Fruit fly (Drosophila melanogaster) whole organism, embryonic: ENCODE data around the gene Erk7.
A peak's percentile ranks its signal among the peaks of the same experiment; 100 is the strongest.

Experiments used
- Aef1 ChIP-seq: fragments of 200-800 bp; sonication (Bioruptor generic); IDR thresholded peaks from 3 replicates; pipeline ENCODE4 v1.3.6; 2022; ENCODE audit warnings: missing biosample characterization, missing genetic modification characterization
- Asciz ChIP-seq: fragments of 200-800 bp; sonication (Bioruptor generic); optimal IDR thresholded peaks from 2 replicates; lab custom pipeline; 2017; ENCODE audit warnings: missing biosample characterization, mild to moderate bottlenecking, missing genetic modification characterization, missing genetic modification reagents
- CG12744 ChIP-seq: fragments of 200-800 bp; sonication (Bioruptor generic); optimal IDR thresholded peaks from 2 replicates; lab custom pipeline; 2016; ENCODE audit warnings: missing biosample characterization, missing genetic modification characterization
- CG16813 ChIP-seq: fragments of 200-800 bp; sonication (Bioruptor generic); IDR thresholded peaks from 3 replicates; pipeline ENCODE4 v1.3.6; 2022; ENCODE audit warnings: missing biosample characterization, missing genetic modification characterization; ENCODE audit not compliant: partially characterized antibody
- CG17359 ChIP-seq: fragments of 200-800 bp; sonication (Bioruptor generic); optimal IDR thresholded peaks from 3 replicates; lab custom pipeline; 2018; ENCODE audit warnings: missing biosample characterization, mild to moderate bottlenecking, missing genetic modification characterization, moderate library complexity
- CG3847 ChIP-seq: fragments of 200-800 bp; sonication (Bioruptor generic); IDR thresholded peaks from 2 replicates; pipeline ENCODE4 v1.3.6; 2022; ENCODE audit warnings: missing biosample characterization, missing genetic modification characterization
- CG4404 ChIP-seq: fragments of 200-800 bp; sonication (Bioruptor generic); IDR thresholded peaks from 2 replicates; pipeline ENCODE4 v1.3.6; 2022; ENCODE audit warnings: missing biosample characterization, missing genetic modification characterization
- CG6654 ChIP-seq: fragments of 200-800 bp; sonication (Bioruptor generic); optimal IDR thresholded peaks from 2 replicates; lab custom pipeline; 2017; ENCODE audit warnings: missing biosample characterization, mild to moderate bottlenecking, missing genetic modification characterization
- CG7271 ChIP-seq: fragments of 200-800 bp; sonication (Bioruptor generic); optimal IDR thresholded peaks from 2 replicates; lab custom pipeline; 2018; ENCODE audit warnings: missing biosample characterization, mild to moderate bottlenecking, missing genetic modification characterization, moderate library complexity
- CHES-1-like ChIP-seq: fragments of 200-800 bp; sonication (Bioruptor generic); optimal IDR thresholded peaks from 2 replicates; lab custom pipeline; 2016; ENCODE audit warnings: missing biosample characterization, missing genetic modification characterization
- CrebB ChIP-seq: fragments of 200-800 bp; sonication (Bioruptor generic); optimal IDR thresholded peaks from 3 replicates; lab custom pipeline; 2018; ENCODE audit warnings: missing biosample characterization, mild to moderate bottlenecking, missing genetic modification characterization
- D19A ChIP-seq: fragments of 200-800 bp; optimal IDR thresholded peaks from 3 replicates; lab custom pipeline; 2019; ENCODE audit warnings: missing biosample characterization, mild to moderate bottlenecking, missing genetic modification characterization, moderate library complexity
- Dll ChIP-seq: fragments of 200-800 bp; sonication (Bioruptor generic); IDR thresholded peaks from 4 replicates; pipeline ENCODE4 v1.3.6; 2022; ENCODE audit warnings: missing biosample characterization, missing genetic modification characterization; ENCODE audit not compliant: partially characterized antibody
- Doc3 ChIP-seq: fragments of 200-800 bp; sonication (Bioruptor generic); IDR thresholded peaks from 3 replicates; pipeline ENCODE4 v1.3.6; 2022; ENCODE audit warnings: missing biosample characterization, missing genetic modification characterization; ENCODE audit not compliant: partially characterized antibody
- Elba2 ChIP-seq: fragments of 200-800 bp; sonication (Bioruptor generic); optimal IDR thresholded peaks from 3 replicates; lab custom pipeline; 2016; ENCODE audit warnings: missing biosample characterization, missing genetic modification characterization
- Ets97D ChIP-seq: fragments of 200-800 bp; sonication (Bioruptor generic); optimal IDR thresholded peaks from 3 replicates; lab custom pipeline; 2016; ENCODE audit warnings: missing biosample characterization, missing genetic modification characterization
- HLH4C ChIP-seq: fragments of 200-800 bp; sonication (Bioruptor generic); IDR thresholded peaks from 3 replicates; pipeline ENCODE4 v1.3.6; 2022; ENCODE audit warnings: missing biosample characterization, missing genetic modification characterization; ENCODE audit not compliant: partially characterized antibody
- Hey ChIP-seq: fragments of 200-800 bp; sonication (Bioruptor generic); optimal IDR thresholded peaks from 3 replicates; lab custom pipeline; 2018; ENCODE audit warnings: missing biosample characterization, mild to moderate bottlenecking, missing genetic modification characterization
- Hmx ChIP-seq: fragments of 200-800 bp; sonication (Bioruptor generic); optimal IDR thresholded peaks from 2 replicates; lab custom pipeline; 2016; ENCODE audit warnings: missing biosample characterization, missing genetic modification characterization
- Lim3 ChIP-seq: fragments of 200-800 bp; sonication (Bioruptor generic); IDR thresholded peaks from 2 replicates; pipeline ENCODE4 v1.3.6; 2022; ENCODE audit warnings: missing biosample characterization, missing genetic modification characterization
- MBD-R2 ChIP-seq: fragments of 200-800 bp; sonication (Bioruptor generic); IDR thresholded peaks from 2 replicates; pipeline ENCODE4 v1.3.6; 2022; ENCODE audit warnings: missing biosample characterization, missing genetic modification characterization
- MESR4 ChIP-seq: fragments of 200-800 bp; sonication (Bioruptor generic); optimal IDR thresholded peaks from 2 replicates; lab custom pipeline; 2018; ENCODE audit warnings: missing biosample characterization, mild to moderate bottlenecking, missing genetic modification characterization, moderate library complexity
- Opbp ChIP-seq: fragments of 200-800 bp; sonication (Bioruptor generic); IDR thresholded peaks from 3 replicates; pipeline ENCODE4 v1.3.6; 2022; ENCODE audit warnings: missing biosample characterization, missing genetic modification characterization; ENCODE audit not compliant: partially characterized antibody
- Scr ChIP-seq: fragments of 200-800 bp; sonication (Bioruptor generic); IDR thresholded peaks from 2 replicates; pipeline ENCODE4 v1.3.6; 2022; ENCODE audit warnings: missing biosample characterization, missing genetic modification characterization; ENCODE audit not compliant: partially characterized antibody
- Stat92E ChIP-seq, 3 experiments: fragments of >200 bp in 2 of 3; fragments of 200-800 bp in 1 of 3; sonication (Bioruptor generic) in 1 of 3; optimal IDR thresholded peaks; 2 replicates each; lab custom pipeline; 2017 to 2019; ENCODE audit warnings: missing biosample characterization in 3 of 3, missing genetic modification characterization in 3 of 3, mild to moderate bottlenecking in 1 of 3, moderate library complexity in 1 of 3
- Xbp1 ChIP-seq: fragments of 200-800 bp; sonication (Bioruptor generic); optimal IDR thresholded peaks from 3 replicates; lab custom pipeline; 2016; ENCODE audit warnings: missing biosample characterization, mild to moderate bottlenecking, missing genetic modification characterization
- amos ChIP-seq: fragments of 200-800 bp; sonication (Bioruptor generic); IDR thresholded peaks from 2 replicates; pipeline ENCODE4 v1.3.6; 2022; ENCODE audit warnings: missing biosample characterization, missing genetic modification characterization; ENCODE audit not compliant: partially characterized antibody
- chn ChIP-seq: fragments of 200-800 bp; sonication (Bioruptor generic); optimal IDR thresholded peaks from 2 replicates; lab custom pipeline; 2016; ENCODE audit warnings: missing biosample characterization, missing genetic modification characterization
- danr ChIP-seq: fragments of 200-800 bp; sonication (Bioruptor generic); IDR thresholded peaks from 2 replicates; pipeline ENCODE4 v1.3.6; 2022; ENCODE audit warnings: missing biosample characterization, missing genetic modification characterization
- dm ChIP-seq: fragments of 200-800 bp; sonication (Bioruptor generic); optimal IDR thresholded peaks from 3 replicates; lab custom pipeline; 2016; ENCODE audit warnings: missing biosample characterization, missing genetic modification characterization
- insv ChIP-seq, 2 experiments: fragments of 200-800 bp; sonication (Bioruptor generic); optimal IDR thresholded peaks; 3 replicates each; lab custom pipeline; 2016 to 2018; ENCODE audit warnings: missing biosample characterization in 2 of 2, missing genetic modification characterization in 2 of 2
- inv ChIP-seq: fragments of 200-800 bp; sonication (Bioruptor generic); IDR thresholded peaks from 2 replicates; pipeline ENCODE4 v1.3.6; 2022; ENCODE audit warnings: missing biosample characterization, missing genetic modification characterization; ENCODE audit not compliant: partially characterized antibody
- kah ChIP-seq: fragments of 200-800 bp; sonication (Bioruptor generic); optimal IDR thresholded peaks from 2 replicates; lab custom pipeline; 2018; ENCODE audit warnings: missing biosample characterization, mild to moderate bottlenecking, missing genetic modification characterization
- knrl ChIP-seq: fragments of 200-800 bp; sonication (Bioruptor generic); IDR thresholded peaks from 3 replicates; pipeline ENCODE4 v1.3.6; 2022; ENCODE audit warnings: missing biosample characterization, missing genetic modification characterization; ENCODE audit not compliant: partially characterized antibody
- odd ChIP-seq: fragments of 200-800 bp; sonication (Bioruptor generic); optimal IDR thresholded peaks from 2 replicates; lab custom pipeline; 2017; ENCODE audit warnings: missing biosample characterization, mild to moderate bottlenecking, missing genetic modification characterization
- pfk ChIP-seq: fragments of 200-800 bp; sonication (Bioruptor generic); optimal IDR thresholded peaks from 2 replicates; lab custom pipeline; 2018; ENCODE audit warnings: missing biosample characterization, mild to moderate bottlenecking, missing genetic modification characterization, moderate library complexity
- psq ChIP-seq: fragments of 200-800 bp; sonication (Bioruptor generic); optimal IDR thresholded peaks from 2 replicates; lab custom pipeline; 2017; ENCODE audit warnings: missing biosample characterization, missing genetic modification characterization
- scrt ChIP-seq: fragments of 200-800 bp; sonication (Bioruptor generic); optimal IDR thresholded peaks from 2 replicates; lab custom pipeline; 2018; ENCODE audit warnings: missing biosample characterization, mild to moderate bottlenecking, missing genetic modification characterization, moderate library complexity
- ssp ChIP-seq: fragments of 200-800 bp; sonication (Bioruptor generic); IDR thresholded peaks from 2 replicates; pipeline ENCODE4 v1.3.6; 2022; ENCODE audit warnings: missing biosample characterization, missing genetic modification characterization
- stwl ChIP-seq: fragments of 200-800 bp; sonication (Bioruptor generic); optimal IDR thresholded peaks from 3 replicates; lab custom pipeline; 2018; ENCODE audit warnings: missing biosample characterization, mild to moderate bottlenecking, missing genetic modification characterization, moderate library complexity
- tll ChIP-seq, 2 experiments: fragments of 200-800 bp in 1 of 2; fragments of >200 bp in 1 of 2; sonication (Bioruptor generic) in 1 of 2; optimal IDR thresholded peaks; 2 replicates each; lab custom pipeline; 2017 to 2019; ENCODE audit warnings: missing biosample characterization in 2 of 2, missing genetic modification characterization in 2 of 2, mild to moderate bottlenecking in 1 of 2, moderate library complexity in 1 of 2
- ttk ChIP-seq: fragments of 200-800 bp; sonication (Bioruptor generic); IDR thresholded peaks from 2 replicates; pipeline ENCODE4 v2.1.2; 2022; ENCODE audit warnings: missing biosample characterization, missing genetic modification characterization
- unc-4 ChIP-seq: fragments of 200-800 bp; sonication (Bioruptor generic); IDR thresholded peaks from 2 replicates; pipeline ENCODE4 v1.3.6; 2022; ENCODE audit warnings: missing biosample characterization, missing genetic modification characterization; ENCODE audit not compliant: partially characterized antibody
- yki ChIP-seq: fragments of >200 bp; optimal IDR thresholded peaks from 3 replicates; lab custom pipeline; 2018
- zen ChIP-seq: fragments of 200-800 bp; sonication (Bioruptor generic); optimal IDR thresholded peaks from 3 replicates; lab custom pipeline; 2018; ENCODE audit warnings: missing biosample characterization, mild to moderate bottlenecking, missing genetic modification characterization, moderate library complexity

The Erk7 gene

dm6 chrX:9282783-9283289 is 15.3 kb upstream of the Erk7 start, which contains the start of gene c11.1 (continued):
- TF ChIP-seq Aef1 (GFP tag; lab: Robert Waterston, UW): peak; percentile 35; the same call in 1 of the 3 replicates
- TF ChIP-seq Ets97D (GFP tag; lab: Kevin White, UChicago): peak; percentile 44
- TF ChIP-seq odd (GFP tag; lab: Kevin White, UChicago): no peak
- TF ChIP-seq CG12744: no peak
- TF ChIP-seq chn (GFP tag; lab: Kevin White, UChicago): peak; percentile 31
- TF ChIP-seq Hey (tag; lab: Kevin White, UChicago): no peak
- peak; percentile 43; the same call in 1 of the 3 replicates for TF ChIP-seq HLH4C (GFP tag; lab: Robert Waterston, UW)
- TF ChIP-seq CG3847 (GFP tag; lab: Robert Waterston, UW): peak; percentile 47; the same call in 1 of the 2 replicates
- peak; percentile 11 for TF ChIP-seq stwl (tag; lab: Kevin White, UChicago)
- no peak for TF ChIP-seq Asciz (GFP tag; lab: Kevin White, UChicago)
- no peak for TF ChIP-seq psq (GFP tag; lab: Kevin White, UChicago)
- no peak for TF ChIP-seq tll (GFP tag; optimal IDR thresholded peaks at IDR 0.05; lab: Kevin White, UChicago)

- TF ChIP-seq Stat92E (GFP tag; optimal IDR thresholded peaks at IDR 0.05; lab: Kevin White, UChicago): no peak
- TF ChIP-seq CHES-1-like (GFP tag; lab: Kevin White, UChicago): no peak
- TF ChIP-seq Lim3: no peak
- no peak for TF ChIP-seq yki (lab: Kevin White, UChicago)
- no peak for TF ChIP-seq CG4404
- TF ChIP-seq Elba2 (GFP tag; lab: Kevin White, UChicago): peak; percentile 16
- no peak for TF ChIP-seq pfk (GFP tag; lab: Kevin White, UChicago)
- no peak for TF ChIP-seq CG7271 (tag; lab: Kevin White, UChicago)
- peak; percentile 35 to 90 for TF ChIP-seq insv (GFP tag; optimal IDR thresholded peaks at IDR 0.05; lab: Kevin White, UChicago)
- TF ChIP-seq ttk (GFP tag; lab: Robert Waterston, UW): no peak
- TF ChIP-seq D19A (tag; lab: Kevin White, UChicago): no peak
- peak; percentile 88 for TF ChIP-seq scrt (GFP tag; lab: Kevin White, UChicago)
- no peak for TF ChIP-seq CG6654 (GFP tag; lab: Kevin White, UChicago)
- no peak for TF ChIP-seq Hmx
- TF ChIP-seq Ets97D (GFP tag; lab: Kevin White, UChicago): no peak
- TF ChIP-seq Xbp1 (GFP tag; lab: Kevin White, UChicago): peak; percentile 33
- TF ChIP-seq kah: peak; percentile 39
- no peak for TF ChIP-seq Doc3 (GFP tag; lab: Robert Waterston, UW)
- no peak for TF ChIP-seq zen
These were observed 14.6 kb upstream of the Erk7 start for dm6 chrX:9281998-9282644.

DNA sequence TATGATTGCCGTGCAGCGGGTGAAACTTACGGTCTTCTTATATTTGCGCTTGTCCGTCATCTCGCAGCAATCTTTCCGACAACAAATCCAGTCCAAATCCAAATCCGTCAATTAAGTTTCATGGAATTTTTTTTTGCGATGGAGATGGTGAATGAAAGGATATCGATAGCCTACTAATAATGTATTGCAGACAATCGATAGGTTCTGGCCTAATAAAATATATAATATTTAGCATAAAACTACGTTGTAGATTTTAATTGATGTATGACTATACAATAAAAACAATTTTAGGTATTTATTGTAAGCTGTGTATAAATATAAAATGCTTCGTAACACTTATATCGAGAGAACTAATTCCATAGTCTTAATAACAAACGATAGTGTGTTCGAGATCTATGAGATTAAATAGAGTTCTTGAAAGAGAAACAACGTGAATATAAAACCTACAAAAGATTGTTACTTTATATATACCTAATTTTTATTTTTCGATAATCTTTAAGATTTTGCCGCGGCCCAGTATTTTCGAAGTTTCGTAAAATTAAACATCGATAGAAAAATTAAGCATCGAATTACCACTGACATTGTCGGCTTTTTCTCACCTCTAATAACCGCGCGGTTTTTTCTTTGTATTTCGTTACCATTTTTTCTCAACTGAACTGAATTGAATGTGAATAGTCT is 5.5 kb upstream of the Erk7 start, which contains the start of the genes Cfp1 and Aladin:
TSS of gene Cfp1 (minus strand) at position 131 of the 678 bp plus-strand sequence.
TSS of gene Aladin (plus strand) at position 584 of the 678 bp plus-strand sequence.
- TF ChIP-seq inv (peak; percentile 43), CrebB (tag; lab: Kevin White, UChicago) (no peak), danr (GFP tag; lab: Robert Waterston, UW) (no peak), Dll (peak; percentile 70; the same call in 3 of the 4 replicates), amos (GFP tag; lab: Robert Waterston, UW) (peak; percentile 41; the same call in 1 of the 2 replicates), unc-4 (GFP tag; lab: Robert Waterston, UW) (peak; percentile 60; the same call in 1 of the 2 replicates), knrl (GFP tag; lab: Robert Waterston, UW) (peak; percentile 64; the same call in 2 of the 3 replicates), Opbp (GFP tag; lab: Robert Waterston, UW) (peak; percentile 50; the same call in 2 of the 3 replicates), CG17359 (tag; lab: Kevin White, UChicago) (no peak), CG16813 (GFP tag; lab: Robert Waterston, UW) (peak; percentile 59; the same call in 2 of the 3 replicates), dm (GFP tag; lab: Kevin White, UChicago) (no peak), ssp (no peak), Scr (GFP tag; lab: Robert Waterston, UW) (peak; percentile 72), MBD-R2 (GFP tag; lab: Robert Waterston, UW) (peak; percentile 39), MESR4 (GFP tag; lab: Kevin White, UChicago) (peak; percentile 55)
